Fruit fly (Drosophila melanogaster) whole organism: Measurements from ENCODE around the gene CG42580.

Source experiments
- CG8478 ChIP-seq: fragments of >200 bp; optimal IDR thresholded peaks from 2 replicates; lab custom pipeline; 2018; ENCODE audit warnings: inconsistent platforms
- Dll ChIP-seq: fragments of >200 bp; optimal IDR thresholded peaks from 2 replicates; lab custom pipeline; 2017
- EcR ChIP-seq, 2 experiments: fragments of >200 bp; optimal IDR thresholded peaks; 2 replicates each; lab custom pipeline; 2017; ENCODE audit warnings: missing biosample characterization in 2 of 2, missing genetic modification characterization in 2 of 2, missing genetic modification reagents in 2 of 2
- pan ChIP-seq: fragments of >200 bp; optimal IDR thresholded peaks from 2 replicates; lab custom pipeline; 2017
- psq ChIP-seq: fragments of >200 bp; optimal IDR thresholded peaks from 2 replicates; lab custom pipeline; 2017
- usp ChIP-seq: fragments of >200 bp; optimal IDR thresholded peaks from 2 replicates; lab custom pipeline; 2017; ENCODE audit warnings: missing biosample characterization, missing genetic modification characterization, mixed read lengths

- no peak for TF ChIP-seq usp (GFP tag; lab: Kevin White, UChicago)
- TF ChIP-seq pan, result no peak
- no peak for TF ChIP-seq CG8478 (lab: Kevin White, UChicago)
- TF ChIP-seq psq (lab: Kevin White, UChicago), result no peak
- no peak for TF ChIP-seq EcR (GFP tag; optimal IDR thresholded peaks at IDR 0.05; lab: Kevin White, UChicago)
- no peak for TF ChIP-seq Dll (lab: Kevin White, UChicago)
These were observed 49.3 kb upstream of the CG42580 start, which contains the start of gene Tak1 for dm6 chrX:20524754-20525236.
